Worm (Caenorhabditis elegans) whole organism, L4 larva: Measurements from ENCODE around the gene R09E10.2.

ENCODE experiments used
- Y5F2A.4 ChIP-seq: fragments of 200-800 bp; sonication (Bioruptor generic); optimal IDR thresholded peaks from 2 replicates; lab custom pipeline; 2018; ENCODE audit warnings: mild to moderate bottlenecking, missing genetic modification characterization, missing compliant biosample characterization
- daf-12 ChIP-seq: fragments of 150-350 bp; optimal IDR thresholded peaks from 2 replicates; lab custom pipeline; 2014; ENCODE audit warnings: missing biosample characterization, missing genetic modification reagents, missing genetic modification characterization
- dve-1 ChIP-seq: sonication (generic microtip); optimal IDR thresholded peaks from 2 replicates; lab custom pipeline; 2017; ENCODE audit warnings: antibody characterized with exemption, mild to moderate bottlenecking, missing genetic modification characterization, missing compliant biosample characterization; ENCODE audit not compliant: insufficient read depth
- fos-1 ChIP-seq: fragments of 150-350 bp; optimal IDR thresholded peaks from 2 replicates; lab custom pipeline; 2014; ENCODE audit warnings: missing biosample characterization, missing genetic modification characterization
- jun-1 ChIP-seq: fragments of 150-350 bp; optimal IDR thresholded peaks from 2 replicates; lab custom pipeline; 2014; ENCODE audit warnings: missing biosample characterization, missing genetic modification reagents, missing genetic modification characterization
- nhr-76 ChIP-seq: fragments of 150-350 bp; optimal IDR thresholded peaks from 2 replicates; lab custom pipeline; 2014; ENCODE audit warnings: missing biosample characterization, missing genetic modification characterization
- nhr-77 ChIP-seq: fragments of 150-350 bp; optimal IDR thresholded peaks from 2 replicates; lab custom pipeline; 2014; ENCODE audit warnings: missing biosample characterization, missing genetic modification characterization
- snpc-4 ChIP-seq: fragments of 150-350 bp; optimal IDR thresholded peaks from 2 replicates; lab custom pipeline; 2014; ENCODE audit warnings: missing biosample characterization, missing genetic modification characterization
- spr-3 ChIP-seq: fragments of 200-800 bp; sonication (Bioruptor generic); optimal IDR thresholded peaks from 2 replicates; lab custom pipeline; 2018; ENCODE audit warnings: mild to moderate bottlenecking, missing genetic modification characterization, missing compliant biosample characterization

DNA sequence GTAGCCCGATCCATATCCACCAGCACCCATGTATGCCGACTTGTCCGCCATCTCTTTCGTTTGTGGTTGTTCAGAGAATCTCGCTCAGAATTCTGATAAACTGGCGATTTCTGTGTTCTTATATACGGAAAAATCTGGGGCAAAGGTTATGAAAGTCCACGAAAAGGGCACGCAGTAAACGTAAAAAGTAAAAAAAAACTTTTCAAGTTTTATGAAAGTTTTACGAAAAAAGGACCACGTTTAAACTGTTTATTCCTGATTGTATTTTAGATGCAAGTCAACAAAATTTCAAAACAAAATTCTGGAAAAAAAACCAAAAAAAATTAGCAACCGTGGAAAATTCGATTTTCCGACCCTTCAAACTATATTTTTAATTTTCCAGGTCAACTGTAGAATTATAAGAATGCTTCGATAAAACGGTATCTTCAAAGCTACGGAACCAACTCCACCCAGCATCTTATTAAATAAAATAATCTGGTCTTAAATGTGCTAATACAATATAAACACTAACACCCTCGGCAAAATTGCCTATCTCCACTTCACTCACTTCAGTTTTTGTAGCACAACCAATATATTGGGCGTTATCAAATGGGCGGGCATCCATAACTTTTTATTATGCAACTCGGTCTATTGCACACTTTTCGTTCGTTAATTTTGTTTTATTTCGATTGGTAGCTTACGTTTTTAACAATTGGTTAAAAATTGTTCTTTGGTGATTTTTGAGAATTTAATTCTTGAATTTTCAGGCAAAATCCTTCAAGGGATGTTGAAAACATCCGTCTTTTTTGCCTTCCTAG, 48.8 kb downstream of the R09E10.2 start, which contains the start of the genes nspd-7 and Y43C5A.2:
- no peak for TF ChIP-seq nhr-76
- TF ChIP-seq snpc-4 (tag; lab: Kevin White, UChicago): no peak
- TF ChIP-seq nhr-77: no peak
- no peak for TF ChIP-seq jun-1 (tag; lab: Kevin White, UChicago)
- TF ChIP-seq dve-1 (tag; lab: Kevin White, UChicago): no peak
- TF ChIP-seq spr-3: no peak
- no peak for TF ChIP-seq Y5F2A.4 (GFP tag; lab: Kevin White, UChicago)
- no peak for TF ChIP-seq fos-1 (tag; lab: Kevin White, UChicago)
- TF ChIP-seq daf-12 (tag; lab: Kevin White, UChicago): no peak
